Fruit fly (Drosophila melanogaster) whole organism, adult: ENCODE data around the gene Doc1.

ENCODE experiments used
- CG11617 ChIP-seq: fragments of 200-800 bp; sonication (Bioruptor generic); optimal IDR thresholded peaks from 2 replicates; lab custom pipeline; 2017; ENCODE audit warnings: mild to moderate bottlenecking, missing biosample characterization, missing genetic modification reagents, missing genetic modification characterization
- CG1620 ChIP-seq: fragments of 200-800 bp; sonication (Bioruptor generic); optimal IDR thresholded peaks from 2 replicates; lab custom pipeline; 2016; ENCODE audit warnings: missing biosample characterization, missing genetic modification characterization
- CG7045 ChIP-seq: fragments of 200-800 bp; sonication (Bioruptor generic); optimal IDR thresholded peaks from 2 replicates; lab custom pipeline; 2017; ENCODE audit warnings: missing biosample characterization, mild to moderate bottlenecking, missing genetic modification characterization
- Clk ChIP-seq: fragments of 200-800 bp; sonication (Bioruptor generic); optimal IDR thresholded peaks from 2 replicates; lab custom pipeline; 2017; ENCODE audit warnings: missing biosample characterization, missing genetic modification characterization
- Mnt ChIP-seq: fragments of 200-800 bp; sonication (Bioruptor generic); optimal IDR thresholded peaks from 2 replicates; lab custom pipeline; 2016; ENCODE audit warnings: missing biosample characterization, mild to moderate bottlenecking, missing genetic modification characterization
- cic ChIP-seq: fragments of 200-800 bp; sonication (Bioruptor generic); optimal IDR thresholded peaks from 2 replicates; lab custom pipeline; 2017; ENCODE audit warnings: missing biosample characterization, mild to moderate bottlenecking, missing genetic modification characterization, moderate library complexity
- kay ChIP-seq: fragments of 200-800 bp; sonication (Bioruptor generic); peaks from one replicate; lab custom pipeline; 2016; ENCODE audit warnings: missing biosample characterization, missing genetic modification characterization, borderline replicate concordance

DNA sequence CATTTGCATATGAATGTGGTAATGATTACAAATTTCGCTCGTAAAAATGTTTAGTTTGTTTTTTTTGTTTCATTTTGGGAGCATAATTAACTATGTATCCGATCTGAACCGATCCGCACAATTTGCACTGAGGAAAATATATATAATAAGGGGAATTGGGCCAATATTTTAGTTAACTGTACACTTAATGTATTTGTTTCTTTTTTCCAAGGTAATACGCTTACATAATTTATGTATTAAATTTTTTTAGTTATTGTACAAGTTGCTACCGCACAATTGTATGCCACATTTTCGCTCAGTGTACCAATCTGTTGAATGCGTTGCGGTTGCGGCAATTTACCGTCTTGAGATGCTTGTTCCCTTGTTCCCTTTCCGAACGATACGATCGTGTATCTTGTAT is 15.5 kb upstream of the Doc1 start:
- TF ChIP-seq Mnt (GFP tag; lab: Kevin White, UChicago) (no peak), cic (GFP tag; lab: Kevin White, UChicago) (no peak), CG7045 (GFP tag; lab: Kevin White, UChicago) (no peak), Clk (GFP tag; lab: Kevin White, UChicago) (no peak), CG11617 (no peak), kay (GFP tag; lab: Kevin White, UChicago) (no peak), CG1620 (GFP tag; lab: Kevin White, UChicago) (no peak)
